Fruit fly (Drosophila melanogaster) Kc167 (cell line): ENCODE measurements around the gene sac.

Source experiments
- Myc ChIP-seq: fragments of >200 bp; optimal IDR thresholded peaks from 2 replicates; lab custom pipeline; 2017; ENCODE audit warnings: missing external identifiers
- Sin3A ChIP-seq: fragments of >200 bp; optimal IDR thresholded peaks from 2 replicates; lab custom pipeline; 2018; ENCODE audit warnings: missing external identifiers
- h ChIP-seq: fragments of >200 bp; optimal IDR thresholded peaks from 3 replicates; lab custom pipeline; 2018; ENCODE audit warnings: missing external identifiers
- insv ChIP-seq: fragments of >200 bp; optimal IDR thresholded peaks from 3 replicates; lab custom pipeline; 2018; ENCODE audit warnings: missing external identifiers
- psq ChIP-seq: fragments of >200 bp; optimal IDR thresholded peaks from 2 replicates; lab custom pipeline; 2017; ENCODE audit warnings: missing external identifiers
- ttk ChIP-seq: sonication (Bioruptor generic); optimal IDR thresholded peaks from 2 replicates; lab custom pipeline; 2017; ENCODE audit warnings: missing external identifiers

The sac gene

DNA sequence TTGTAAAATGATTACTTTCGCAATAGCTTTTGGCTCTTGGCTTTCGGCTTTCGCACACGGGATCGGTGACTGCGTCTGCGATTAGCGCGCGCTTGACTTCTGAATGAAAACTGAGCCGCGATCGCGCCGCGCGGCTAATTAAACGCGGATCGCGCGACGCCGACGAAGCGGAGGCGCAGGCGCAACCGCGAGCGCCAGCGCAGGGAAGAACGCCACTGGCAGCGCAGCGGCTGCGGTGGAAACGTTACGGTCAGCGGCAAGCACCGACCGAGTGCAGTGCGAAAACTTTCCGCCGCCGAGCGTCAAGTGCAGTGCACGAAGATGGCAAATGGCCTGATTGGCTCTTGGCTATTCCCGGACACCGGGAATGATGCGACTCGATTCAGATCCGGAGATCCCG, 17.8 kb upstream of the sac start, which contains the start of gene CG31522:
TSS of gene CG31522 (minus strand) at position 101 of the 400 bp plus-strand sequence.
- TF ChIP-seq Sin3A (lab: Kevin White, UChicago), result no peak
- no peak for TF ChIP-seq psq (lab: Kevin White, UChicago)
- no peak for TF ChIP-seq insv
- no peak for TF ChIP-seq h (lab: Kevin White, UChicago)
- no peak for TF ChIP-seq Myc
- TF ChIP-seq ttk (lab: Kevin White, UChicago), result no peak

dm6 chr3R:4466894-4467293, 13.7 kb upstream of the sac start:
- TF ChIP-seq Myc, result no peak
- no peak for TF ChIP-seq psq (lab: Kevin White, UChicago)
- no peak for TF ChIP-seq ttk (lab: Kevin White, UChicago)
- TF ChIP-seq h (lab: Kevin White, UChicago), result no peak
- TF ChIP-seq Sin3A (lab: Kevin White, UChicago), result no peak
- no peak for TF ChIP-seq insv

DNA sequence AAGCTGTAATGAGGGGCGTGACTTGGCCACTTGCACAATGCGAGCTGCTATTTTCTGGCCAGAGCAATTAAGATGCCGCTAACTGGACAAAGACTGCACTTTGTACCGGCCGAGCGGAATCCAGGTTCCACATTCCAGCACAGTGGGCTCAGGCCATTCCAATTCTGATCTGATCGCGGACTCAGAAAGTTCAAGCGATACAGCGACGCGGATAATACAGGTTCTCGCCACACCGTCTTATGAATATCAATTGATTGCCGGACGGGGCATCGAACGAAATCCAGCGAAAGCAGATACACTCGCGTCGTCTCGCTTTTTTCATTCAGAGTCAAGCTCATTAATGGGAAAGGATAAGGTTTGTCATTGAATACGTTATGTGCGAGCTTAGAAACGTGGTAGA, 11.7 kb upstream of the sac start:
- TF ChIP-seq Sin3A (lab: Kevin White, UChicago), result no peak
- TF ChIP-seq insv, result no peak
- TF ChIP-seq h (lab: Kevin White, UChicago), result no peak
- TF ChIP-seq Myc, result no peak
- TF ChIP-seq ttk (lab: Kevin White, UChicago), result no peak
- no peak for TF ChIP-seq psq (lab: Kevin White, UChicago)

- TF ChIP-seq h (lab: Kevin White, UChicago), result no peak
- TF ChIP-seq psq (lab: Kevin White, UChicago), result no peak
Observed at dm6 chr3R:4470695-4471046, 9.9 kb upstream of the sac start.

DNA sequence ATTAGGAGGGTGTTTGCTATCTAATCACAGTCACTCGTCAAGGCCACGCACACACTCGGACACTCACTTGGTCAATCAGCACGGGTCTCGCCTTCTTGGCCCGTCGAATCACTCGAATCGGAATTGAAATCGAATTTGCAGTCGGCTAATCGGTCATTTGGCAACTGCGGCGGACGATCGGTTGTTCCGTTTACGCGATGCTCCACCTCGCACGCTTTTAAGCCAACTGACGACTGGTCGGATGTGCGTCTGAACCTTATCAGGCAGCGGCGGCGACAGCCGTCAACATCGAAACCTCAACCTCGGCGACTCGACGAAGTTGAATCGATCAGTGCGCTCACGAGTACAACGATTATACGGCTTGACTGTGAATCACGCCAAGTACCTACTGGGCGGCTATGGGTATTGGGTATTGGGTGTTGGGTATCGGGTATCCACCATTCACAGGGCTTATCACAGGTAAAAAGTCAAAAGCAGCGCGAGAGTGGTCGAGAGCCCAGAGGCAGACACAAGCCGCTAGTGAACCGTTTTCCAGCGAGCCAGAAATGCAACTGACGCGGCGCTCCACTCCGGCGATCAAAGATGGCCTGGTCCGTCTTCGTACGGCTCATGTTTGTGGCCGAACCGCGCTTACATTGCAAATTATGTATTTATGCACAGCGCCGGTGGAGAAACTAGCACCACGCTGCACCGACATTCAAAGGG, 9.4 kb upstream of the sac start:
- TF ChIP-seq ttk (lab: Kevin White, UChicago) (no peak), Myc (no peak), Sin3A (lab: Kevin White, UChicago) (no peak), psq (lab: Kevin White, UChicago) (no peak), h (lab: Kevin White, UChicago) (no peak), insv (no peak)

DNA sequence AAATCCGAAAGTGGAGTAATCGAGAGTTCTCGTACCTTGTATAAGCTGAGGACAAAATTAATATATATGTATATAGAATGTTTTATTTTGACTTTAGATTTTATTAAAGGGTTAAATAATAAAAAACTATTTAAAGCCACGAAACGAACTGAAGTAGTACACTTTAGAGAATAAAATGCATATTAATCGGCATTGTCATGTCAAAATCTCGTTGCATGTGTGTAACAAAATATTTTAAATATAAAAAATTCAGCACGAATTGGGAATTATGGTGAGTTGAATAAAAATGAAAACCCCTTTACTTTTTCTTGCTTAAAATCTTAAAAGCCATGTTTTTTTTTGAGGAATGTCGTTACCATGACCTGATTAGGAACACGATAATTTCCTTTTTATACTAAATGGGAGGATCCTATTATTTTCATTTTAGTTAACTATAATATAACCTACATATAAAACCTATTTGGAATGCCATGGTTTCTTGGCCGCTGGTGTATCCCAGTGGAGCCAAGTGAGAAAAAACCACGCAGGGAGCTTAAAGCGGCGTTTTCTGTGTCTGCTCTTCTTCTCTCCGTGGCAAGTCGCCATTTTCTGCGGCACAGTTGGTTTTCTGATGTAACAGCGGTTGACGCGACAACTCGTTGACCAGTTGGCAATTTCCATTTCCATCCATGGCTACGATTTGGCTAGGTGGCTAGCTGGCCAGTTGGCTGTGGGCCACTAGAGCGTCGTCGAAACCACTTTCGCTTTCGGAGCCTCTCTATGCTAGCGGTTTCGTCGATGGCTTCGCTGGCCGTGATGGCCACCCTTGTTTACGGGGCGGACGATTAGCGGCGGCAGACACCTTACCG, 8.5 kb upstream of the sac start:
- TF ChIP-seq ttk (lab: Kevin White, UChicago) (no peak), Myc (no peak), insv (no peak), Sin3A (lab: Kevin White, UChicago) (no peak), psq (lab: Kevin White, UChicago) (no peak), h (lab: Kevin White, UChicago) (no peak)

- TF ChIP-seq insv (no peak), Sin3A (lab: Kevin White, UChicago) (no peak), Myc (no peak), h (lab: Kevin White, UChicago) (no peak), ttk (lab: Kevin White, UChicago) (no peak), psq (lab: Kevin White, UChicago) (no peak)
Observed at dm6 chr3R:4472694-4472975, 8.0 kb upstream of the sac start.

- TF ChIP-seq Myc (no peak), Sin3A (lab: Kevin White, UChicago) (no peak), h (lab: Kevin White, UChicago) (no peak)
Observed at dm6 chr3R:4475378-4475777, 5.2 kb upstream of the sac start.

DNA sequence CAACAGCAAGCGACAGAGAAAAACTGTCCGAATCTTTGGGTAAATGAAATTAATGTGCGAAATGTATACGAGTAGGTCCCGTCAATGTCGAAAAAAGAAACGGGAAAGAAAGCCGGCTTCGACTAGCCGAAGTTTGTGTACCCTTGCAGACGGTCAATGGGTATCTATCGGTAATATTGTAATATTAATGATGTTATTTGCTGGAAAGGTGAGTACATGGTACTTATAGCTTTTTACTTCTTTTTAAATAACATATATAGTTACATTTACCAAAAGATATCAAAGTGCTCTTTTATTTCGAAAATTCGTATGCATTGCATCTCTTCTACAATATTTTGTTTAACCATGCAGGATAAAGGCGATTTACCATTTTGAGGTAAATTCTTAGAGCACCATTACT, 4.6 kb upstream of the sac start:
- TF ChIP-seq psq (lab: Kevin White, UChicago) (no peak), Sin3A (lab: Kevin White, UChicago) (no peak), insv (no peak), Myc (no peak), ttk (lab: Kevin White, UChicago) (no peak), h (lab: Kevin White, UChicago) (no peak)

dm6 chr3R:4478220-4479037, 2.2 kb upstream of the sac start:
- TF ChIP-seq ttk (lab: Kevin White, UChicago) (no peak), insv (no peak), h (lab: Kevin White, UChicago) (no peak), Myc (no peak), Sin3A (lab: Kevin White, UChicago) (no peak)

- TF ChIP-seq Sin3A (lab: Kevin White, UChicago) (no peak), Myc (no peak), psq (lab: Kevin White, UChicago) (no peak), insv (no peak)
Observed at dm6 chr3R:4479038-4479988, 1.3 kb upstream of the sac start, which contains the start of gene CG31523. CG31523 (minus strand) TSS chr3R:4479207.
